Fruit fly (Drosophila melanogaster) whole organism, prepupa: ENCODE data around the gene glob1.

Source experiments
- CG16779 ChIP-seq: fragments of 200-800 bp; sonication (Bioruptor generic); optimal IDR thresholded peaks from 3 replicates; lab custom pipeline; 2017; ENCODE audit warnings: missing biosample characterization, mild to moderate bottlenecking, missing genetic modification characterization
- CG6808 ChIP-seq: fragments of 200-800 bp; sonication (Bioruptor generic); optimal IDR thresholded peaks from 3 replicates; lab custom pipeline; 2017; ENCODE audit warnings: missing biosample characterization, missing genetic modification characterization, mild to moderate bottlenecking, moderate library complexity, missing genetic modification reagents
- CG9139 ChIP-seq: fragments of 200-800 bp; sonication (Bioruptor generic); optimal IDR thresholded peaks from 3 replicates; lab custom pipeline; 2017; ENCODE audit warnings: missing biosample characterization, mild to moderate bottlenecking, missing genetic modification characterization
- OdsH ChIP-seq: fragments of 200-800 bp; sonication (Bioruptor generic); optimal IDR thresholded peaks from 3 replicates; lab custom pipeline; 2016; ENCODE audit warnings: missing biosample characterization, missing genetic modification characterization
- achi ChIP-seq: fragments of 200-800 bp; sonication (Bioruptor generic); optimal IDR thresholded peaks from 3 replicates; lab custom pipeline; 2016; ENCODE audit warnings: missing biosample characterization, missing genetic modification characterization
- acj6 ChIP-seq: fragments of 200-800 bp; sonication (Bioruptor generic); optimal IDR thresholded peaks from 3 replicates; lab custom pipeline; 2016; ENCODE audit warnings: missing biosample characterization, missing genetic modification characterization
- cyc ChIP-seq: fragments of 200-800 bp; sonication (Bioruptor generic); optimal IDR thresholded peaks from 3 replicates; lab custom pipeline; 2016; ENCODE audit warnings: missing biosample characterization, missing genetic modification characterization
- lz ChIP-seq: fragments of 200-800 bp; sonication (Bioruptor generic); optimal IDR thresholded peaks from 3 replicates; lab custom pipeline; 2016; ENCODE audit warnings: missing biosample characterization, missing genetic modification characterization
- pdm3 ChIP-seq: fragments of 200-800 bp; sonication (Bioruptor generic); optimal IDR thresholded peaks from 3 replicates; lab custom pipeline; 2016; ENCODE audit warnings: missing biosample characterization, missing genetic modification characterization
- ss ChIP-seq, 2 experiments: fragments of 200-800 bp; sonication (Bioruptor generic); optimal IDR thresholded peaks; 2 replicates in 1 of 2; 3 replicates in 1 of 2; lab custom pipeline; 2017 to 2018; ENCODE audit warnings: mild to moderate bottlenecking in 2 of 2, missing biosample characterization in 2 of 2, missing genetic modification characterization in 2 of 2, moderate library complexity in 1 of 2
- svp ChIP-seq: fragments of 200-800 bp; sonication (Bioruptor generic); peaks from one replicate; lab custom pipeline; 2016; ENCODE audit warnings: missing biosample characterization, missing genetic modification characterization
- topi ChIP-seq: fragments of 200-800 bp; sonication (Bioruptor generic); optimal IDR thresholded peaks from 3 replicates; lab custom pipeline; 2016; ENCODE audit warnings: missing biosample characterization, missing genetic modification characterization
- vri ChIP-seq: fragments of 200-800 bp; sonication (Bioruptor generic); optimal IDR thresholded peaks from 3 replicates; lab custom pipeline; 2016; ENCODE audit warnings: missing biosample characterization, mild to moderate bottlenecking, missing genetic modification characterization

The glob1 gene

dm6 chr3R:15857189-15857767, 47.2 kb downstream of the glob1 start, which contains the start of gene Hmt-1:
Gene Hmt-1 (minus strand): TSS chr3R:15857470.
- TF ChIP-seq acj6 (GFP tag; lab: Kevin White, UChicago): no peak
- peak; percentile 95 for TF ChIP-seq svp (GFP tag; lab: Kevin White, UChicago)
- TF ChIP-seq, all 60 proteins: peak for 1

dm6 chr3R:15853347-15853746, 51.1 kb downstream of the glob1 start, which contains the start of gene cv-d:
Gene cv-d (minus strand): TSS chr3R:15853581.
- TF ChIP-seq cyc (no peak), ss (GFP tag; optimal IDR thresholded peaks at IDR 0.05; lab: Kevin White, UChicago) (no peak), OdsH (GFP tag; lab: Kevin White, UChicago) (no peak), CG6808 (GFP tag; lab: Kevin White, UChicago) (no peak), CG16779 (tag; lab: Kevin White, UChicago) (no peak), vri (GFP tag; lab: Kevin White, UChicago) (peak; percentile 4), pdm3 (GFP tag; lab: Kevin White, UChicago) (no peak), topi (GFP tag; lab: Kevin White, UChicago) (no peak), CG9139 (GFP tag; lab: Kevin White, UChicago) (no peak), achi (no peak), svp (GFP tag; lab: Kevin White, UChicago) (peak; percentile 88)
- TF ChIP-seq, all 60 proteins: peak for 2

- TF ChIP-seq lz: no peak
- peak; percentile 51 for TF ChIP-seq vri (GFP tag; lab: Kevin White, UChicago)
- peak; percentile 97 for TF ChIP-seq svp (GFP tag; lab: Kevin White, UChicago)
Measured at dm6 chr3R:15851912-15852311, 52.5 kb downstream of the glob1 start.
